Worm (Caenorhabditis elegans): ENCODE results near the gene Y53G8AM.7.

Gene Y53G8AM.7

ce11 chrIII:3241943-3242342 is 24.6 kb downstream of the Y53G8AM.7 start:
- TF ChIP-seq cebp-2 (GFP tag; IDR thresholded peaks at IDR 0.05) = no peak
- no peak for TF ChIP-seq lin-35 (GFP tag; optimal IDR thresholded peaks at IDR 0.05)
- TF ChIP-seq F10E7.11 (tag; optimal IDR thresholded peaks at IDR 0.05) = no peak
- TF ChIP-seq mes-4 (tag; optimal IDR thresholded peaks at IDR 0.05) = no peak
- no peak for TF ChIP-seq nhr-120 (GFP tag; IDR thresholded peaks at IDR 0.05)
- no peak for TF ChIP-seq mcd-1 (GFP tag; IDR thresholded peaks at IDR 0.05)
- no peak for TF ChIP-seq F37B4.10 (GFP tag; IDR thresholded peaks at IDR 0.05)
- TF ChIP-seq K11D2.4 (GFP tag; IDR thresholded peaks at IDR 0.05) = no peak

- TF ChIP-seq cebp-1 (GFP tag; IDR thresholded peaks at IDR 0.05) = no peak
- TF ChIP-seq cebp-1 (tag; optimal IDR thresholded peaks at IDR 0.05) = no peak
- no peak for TF ChIP-seq athp-1 (tag; optimal IDR thresholded peaks at IDR 0.05)
- no peak for TF ChIP-seq K12H6.12 (tag; optimal IDR thresholded peaks at IDR 0.05)
- TF ChIP-seq nhr-120 (GFP tag; IDR thresholded peaks at IDR 0.05) = no peak
- no peak for TF ChIP-seq F37B4.10 (GFP tag; IDR thresholded peaks at IDR 0.05)
- TF ChIP-seq ets-4 (GFP tag; optimal IDR thresholded peaks at IDR 0.05) = no peak
- no peak for TF ChIP-seq sdz-38 (tag; optimal IDR thresholded peaks at IDR 0.05)
- no peak for TF ChIP-seq madf-8 (GFP tag; conservative IDR thresholded peaks at IDR 0.05)
- TF ChIP-seq ceh-91 (GFP tag; IDR thresholded peaks at IDR 0.05) = no peak
- no peak for TF ChIP-seq nfya-2 (GFP tag; IDR thresholded peaks at IDR 0.05)
- no peak for TF ChIP-seq tbp1 (GFP tag; optimal IDR thresholded peaks at IDR 0.05)
- TF ChIP-seq F57A8.1 (GFP tag; optimal IDR thresholded peaks at IDR 0.05) = no peak
- no peak for TF ChIP-seq C17E4.6 (GFP tag; IDR thresholded peaks at IDR 0.05)
- TF ChIP-seq egl-18 (GFP tag; IDR thresholded peaks at IDR 0.05) = no peak
- TF ChIP-seq egrh-3 (GFP tag; IDR thresholded peaks at IDR 0.05) = no peak
- no peak for TF ChIP-seq zim-3 (tag; optimal IDR thresholded peaks at IDR 0.05)
- TF ChIP-seq lag-1 (GFP tag; IDR thresholded peaks at IDR 0.05) = no peak
- no peak for TF ChIP-seq F22D6.2 (tag; optimal IDR thresholded peaks at IDR 0.05)
- no peak for TF ChIP-seq lin-40 (tag; optimal IDR thresholded peaks at IDR 0.05)
Measured at ce11 chrIII:3241361-3241760, 25.1 kb downstream of the Y53G8AM.7 start.

- no peak for TF ChIP-seq mxl-1 (tag; optimal IDR thresholded peaks at IDR 0.05)
- no peak for TF ChIP-seq Y53F4B.3 (GFP tag; IDR thresholded peaks at IDR 0.05)
- TF ChIP-seq efl-1 (GFP tag; optimal IDR thresholded peaks at IDR 0.05) = no peak
- no peak for TF ChIP-seq pbrm-1 (GFP tag; IDR thresholded peaks at IDR 0.05)
- no peak for TF ChIP-seq egl-18 (GFP tag; IDR thresholded peaks at IDR 0.05)
- TF ChIP-seq F52B5.7 (tag; optimal IDR thresholded peaks at IDR 0.05) = no peak
- no peak for TF ChIP-seq Y56A3A.18 (GFP tag; IDR thresholded peaks at IDR 0.05)
- TF ChIP-seq cebp-2 (GFP tag; IDR thresholded peaks at IDR 0.05) = no peak
- no peak for TF ChIP-seq F57C9.4 (tag; optimal IDR thresholded peaks at IDR 0.05)
- TF ChIP-seq dpl-1 (GFP tag; optimal IDR thresholded peaks at IDR 0.05) = no peak
- TF ChIP-seq tlf-1 (GFP tag; optimal IDR thresholded peaks at IDR 0.05) = no peak
- no peak for TF ChIP-seq hlh-26 (GFP tag; conservative IDR thresholded peaks at IDR 0.05)
- no peak for TF ChIP-seq unc-130 (GFP tag; optimal IDR thresholded peaks at IDR 0.05)
- TF ChIP-seq let-607 (tag; optimal IDR thresholded peaks at IDR 0.05) = no peak
- no peak for TF ChIP-seq snpc-1.1 (tag; optimal IDR thresholded peaks at IDR 0.05; ENCODE audit: insufficient read depth)
Measured at ce11 chrIII:3240893-3241292, 25.6 kb downstream of the Y53G8AM.7 start.
